Worm (Caenorhabditis elegans) whole organism, dauer: Measurements from ENCODE around the gene ZK697.14.

Experiments used
- unc-62 ChIP-seq: sonication (generic microtip); optimal IDR thresholded peaks from 2 replicates; lab custom pipeline; 2017; ENCODE audit warnings: missing biosample characterization, missing genetic modification reagents, missing genetic modification characterization

ZK697.14 gene

ce11 chrV:1708441-1708840, 47.0 kb downstream of the ZK697.14 start, which contains the start of gene srw-99:
TSS of gene srw-99 (plus strand) at chrV:1708741.
- TF ChIP-seq unc-62 (GFP tag; lab: Kevin White, UChicago), result no peak
